Fruit fly (Drosophila melanogaster) whole organism, prepupa: ENCODE measurements around the gene CG33271.

ENCODE experiments used
- CG10631 ChIP-seq: fragments of 200-800 bp; sonication (Bioruptor generic); optimal IDR thresholded peaks from 2 replicates; lab custom pipeline; 2016; ENCODE audit warnings: missing biosample characterization, missing genetic modification characterization
- CG10669 ChIP-seq: fragments of 200-800 bp; sonication (Bioruptor generic); optimal IDR thresholded peaks from 3 replicates; lab custom pipeline; 2018; ENCODE audit warnings: missing biosample characterization, mild to moderate bottlenecking, missing genetic modification characterization, moderate library complexity
- CG11902 ChIP-seq: fragments of 200-800 bp; sonication (Bioruptor generic); optimal IDR thresholded peaks from 3 replicates; lab custom pipeline; 2016; ENCODE audit warnings: missing biosample characterization, missing genetic modification characterization
- CG15336 ChIP-seq: fragments of 200-800 bp; sonication (Bioruptor generic); IDR thresholded peaks from 2 replicates; pipeline ENCODE4 v1.3.6; 2022; ENCODE audit warnings: missing biosample characterization, missing genetic modification characterization
- CG1621 ChIP-seq: fragments of 200-800 bp; sonication (Bioruptor generic); optimal IDR thresholded peaks from 3 replicates; lab custom pipeline; 2018; ENCODE audit warnings: missing biosample characterization, mild to moderate bottlenecking, missing genetic modification characterization
- CG16779 ChIP-seq: fragments of 200-800 bp; sonication (Bioruptor generic); optimal IDR thresholded peaks from 3 replicates; lab custom pipeline; 2017; ENCODE audit warnings: missing biosample characterization, mild to moderate bottlenecking, missing genetic modification characterization
- CG34406 ChIP-seq: fragments of 200-800 bp; sonication (Bioruptor generic); optimal IDR thresholded peaks from 3 replicates; lab custom pipeline; 2016; ENCODE audit warnings: missing biosample characterization, missing genetic modification characterization
- CG3919 ChIP-seq: fragments of 200-800 bp; sonication (Bioruptor generic); optimal IDR thresholded peaks from 3 replicates; lab custom pipeline; 2016; ENCODE audit warnings: missing biosample characterization, missing genetic modification characterization
- CG4318 ChIP-seq: fragments of 200-800 bp; sonication (Bioruptor generic); optimal IDR thresholded peaks from 3 replicates; lab custom pipeline; 2017; ENCODE audit warnings: missing biosample characterization, mild to moderate bottlenecking, missing genetic modification characterization
- CG6163 ChIP-seq: fragments of 200-800 bp; sonication (Bioruptor generic); IDR thresholded peaks from 3 replicates; pipeline ENCODE4 v1.3.6; 2022; ENCODE audit warnings: missing biosample characterization, missing genetic modification characterization
- CG6276 ChIP-seq: fragments of 200-800 bp; sonication (Bioruptor generic); optimal IDR thresholded peaks from 2 replicates; lab custom pipeline; 2017; ENCODE audit warnings: missing biosample characterization, mild to moderate bottlenecking, missing genetic modification characterization
- CG6792 ChIP-seq: fragments of 200-800 bp; sonication (Bioruptor generic); optimal IDR thresholded peaks from 3 replicates; lab custom pipeline; 2016; ENCODE audit warnings: missing biosample characterization, missing genetic modification characterization
- CG6854 ChIP-seq: fragments of 200-800 bp; sonication (Bioruptor generic); optimal IDR thresholded peaks from 2 replicates; lab custom pipeline; 2017; ENCODE audit warnings: missing biosample characterization, mild to moderate bottlenecking, missing genetic modification characterization
- CG7368 ChIP-seq: fragments of 200-800 bp; sonication (Bioruptor generic); optimal IDR thresholded peaks from 3 replicates; lab custom pipeline; 2016; ENCODE audit warnings: missing biosample characterization, missing genetic modification characterization
- CG8119 ChIP-seq: fragments of 200-800 bp; sonication (Bioruptor generic); IDR thresholded peaks from 3 replicates; pipeline ENCODE4 v1.3.6; 2022; ENCODE audit warnings: missing biosample characterization, missing genetic modification characterization
- CG8319 ChIP-seq: fragments of 200-800 bp; sonication (Bioruptor generic); optimal IDR thresholded peaks from 3 replicates; lab custom pipeline; 2016; ENCODE audit warnings: missing biosample characterization, missing genetic modification characterization
- CG8632 ChIP-seq: fragments of 200-800 bp; sonication (Bioruptor generic); optimal IDR thresholded peaks from 3 replicates; lab custom pipeline; 2016; ENCODE audit warnings: missing biosample characterization, missing genetic modification characterization
- Eip75B ChIP-seq: fragments of 200-800 bp; sonication (Bioruptor generic); optimal IDR thresholded peaks from 3 replicates; lab custom pipeline; 2016; ENCODE audit warnings: missing biosample characterization, missing genetic modification characterization
- Eip93F ChIP-seq: fragments of 200-800 bp; sonication (Bioruptor generic); optimal IDR thresholded peaks from 2 replicates; lab custom pipeline; 2016; ENCODE audit warnings: missing biosample characterization, mild to moderate bottlenecking, missing genetic modification characterization
- Ets96B ChIP-seq: fragments of 200-800 bp; optimal IDR thresholded peaks from 2 replicates; lab custom pipeline; 2019; ENCODE audit warnings: missing biosample characterization, mild to moderate bottlenecking, missing genetic modification characterization, moderate library complexity
- Hr38 ChIP-seq: sonication (Bioruptor generic); optimal IDR thresholded peaks from 2 replicates; lab custom pipeline; 2016; ENCODE audit warnings: missing biosample characterization, missing genetic modification characterization
- Hr39 ChIP-seq: fragments of 200-800 bp; sonication (Bioruptor generic); optimal IDR thresholded peaks from 2 replicates; lab custom pipeline; 2016; ENCODE audit warnings: missing biosample characterization, missing genetic modification characterization
- Hr4 ChIP-seq: fragments of 200-800 bp; sonication (Bioruptor generic); optimal IDR thresholded peaks from 3 replicates; lab custom pipeline; 2016; ENCODE audit warnings: missing biosample characterization, missing genetic modification characterization
- Lpt ChIP-seq: fragments of 200-800 bp; sonication (Bioruptor generic); optimal IDR thresholded peaks from 3 replicates; lab custom pipeline; 2016; ENCODE audit warnings: missing biosample characterization, missing genetic modification characterization
- Met ChIP-seq: fragments of 200-800 bp; sonication (Bioruptor generic); optimal IDR thresholded peaks from 3 replicates; lab custom pipeline; 2016; ENCODE audit warnings: missing biosample characterization, missing genetic modification characterization
- OdsH ChIP-seq: fragments of 200-800 bp; sonication (Bioruptor generic); optimal IDR thresholded peaks from 3 replicates; lab custom pipeline; 2016; ENCODE audit warnings: missing biosample characterization, missing genetic modification characterization
- Smox ChIP-seq: fragments of 200-800 bp; sonication (Bioruptor generic); optimal IDR thresholded peaks from 3 replicates; lab custom pipeline; 2016; ENCODE audit warnings: missing biosample characterization, missing genetic modification characterization
- Sox102F ChIP-seq: fragments of 200-800 bp; sonication (Bioruptor generic); optimal IDR thresholded peaks from 2 replicates; lab custom pipeline; 2016; ENCODE audit warnings: missing biosample characterization, mild to moderate bottlenecking, missing genetic modification characterization
- Sox14 ChIP-seq: fragments of 200-800 bp; sonication (Bioruptor generic); optimal IDR thresholded peaks from 3 replicates; lab custom pipeline; 2016; ENCODE audit warnings: missing biosample characterization, missing genetic modification characterization
- Sox15 ChIP-seq: fragments of 200-800 bp; sonication (Bioruptor generic); optimal IDR thresholded peaks from 3 replicates; lab custom pipeline; 2016; ENCODE audit warnings: missing biosample characterization, missing genetic modification characterization
- acj6 ChIP-seq: fragments of 200-800 bp; sonication (Bioruptor generic); optimal IDR thresholded peaks from 3 replicates; lab custom pipeline; 2016; ENCODE audit warnings: missing biosample characterization, missing genetic modification characterization
- dsx ChIP-seq: fragments of 200-800 bp; optimal IDR thresholded peaks from 3 replicates; lab custom pipeline; 2019; ENCODE audit warnings: missing biosample characterization, mild to moderate bottlenecking, missing genetic modification characterization, moderate library complexity; ENCODE audit not compliant: poor library complexity, severe bottlenecking
- eg ChIP-seq: fragments of 200-800 bp; sonication (Bioruptor generic); IDR thresholded peaks from 3 replicates; pipeline ENCODE4 v1.3.6; 2022; ENCODE audit warnings: missing biosample characterization, missing genetic modification characterization
- fd59A ChIP-seq: fragments of 200-800 bp; sonication (Bioruptor generic); optimal IDR thresholded peaks from 2 replicates; lab custom pipeline; 2017; ENCODE audit warnings: missing biosample characterization, mild to moderate bottlenecking, missing genetic modification characterization, missing genetic modification reagents
- net ChIP-seq: fragments of 200-800 bp; sonication (Bioruptor generic); optimal IDR thresholded peaks from 3 replicates; lab custom pipeline; 2016; ENCODE audit warnings: missing biosample characterization, missing genetic modification characterization
- pdm3 ChIP-seq: fragments of 200-800 bp; sonication (Bioruptor generic); optimal IDR thresholded peaks from 3 replicates; lab custom pipeline; 2016; ENCODE audit warnings: missing biosample characterization, missing genetic modification characterization
- salr ChIP-seq, 2 experiments: fragments of 200-800 bp; sonication (Bioruptor generic); optimal IDR thresholded peaks; 3 replicates each; lab custom pipeline; 2016 to 2018; ENCODE audit warnings: missing biosample characterization in 2 of 2, missing genetic modification characterization in 2 of 2, mild to moderate bottlenecking in 1 of 2
- spab ChIP-seq: fragments of 200-800 bp; sonication (Bioruptor generic); optimal IDR thresholded peaks from 2 replicates; lab custom pipeline; 2017; ENCODE audit warnings: missing biosample characterization, mild to moderate bottlenecking, missing genetic modification characterization, missing genetic modification reagents
- svp ChIP-seq: fragments of 200-800 bp; sonication (Bioruptor generic); peaks from one replicate; lab custom pipeline; 2016; ENCODE audit warnings: missing biosample characterization, missing genetic modification characterization
- topi ChIP-seq: fragments of 200-800 bp; sonication (Bioruptor generic); optimal IDR thresholded peaks from 3 replicates; lab custom pipeline; 2016; ENCODE audit warnings: missing biosample characterization, missing genetic modification characterization
- vri ChIP-seq: fragments of 200-800 bp; sonication (Bioruptor generic); optimal IDR thresholded peaks from 3 replicates; lab custom pipeline; 2016; ENCODE audit warnings: missing biosample characterization, mild to moderate bottlenecking, missing genetic modification characterization

CG33271 gene

dm6 chr3L:11587720-11588580 is 10.7 kb upstream of the CG33271 start, which contains the start of gene rt (continued):
- TF ChIP-seq salr (GFP tag; optimal IDR thresholded peaks at IDR 0.05; lab: Kevin White, UChicago) (peak; percentile 52 to 81), CG8319 (GFP tag; lab: Kevin White, UChicago) (peak; percentile 69), CG6163 (GFP tag; lab: Robert Waterston, UW) (peak; percentile 78; the same call in 2 of the 3 replicates), vri (GFP tag; lab: Kevin White, UChicago) (peak; percentile 51), Smox (GFP tag; lab: Kevin White, UChicago) (peak; percentile 78), svp (GFP tag; lab: Kevin White, UChicago) (peak; percentile 92), Sox14 (GFP tag; lab: Kevin White, UChicago) (peak; percentile 88), CG10669 (peak; percentile 92), OdsH (peak; percentile 77), CG1621 (peak; percentile 88), acj6 (GFP tag; lab: Kevin White, UChicago) (peak; percentile 77), net (GFP tag; lab: Kevin White, UChicago) (peak; percentile 84), pdm3 (peak; percentile 82), topi (peak; percentile 87), Hr39 (peak; percentile 62), Ets96B (tag; lab: Kevin White, UChicago) (peak; percentile 88), CG3919 (GFP tag; lab: Kevin White, UChicago) (peak; percentile 79), dsx (GFP tag; lab: Kevin White, UChicago) (peak; percentile 85), fd59A (GFP tag; lab: Kevin White, UChicago) (peak; percentile 90), Hr4 (GFP tag; lab: Kevin White, UChicago) (peak; percentile 83), Sox15 (GFP tag; lab: Kevin White, UChicago) (peak; percentile 62), CG15336 (GFP tag; lab: Robert Waterston, UW) (peak; percentile 84), CG8119 (GFP tag; lab: Robert Waterston, UW) (peak; percentile 83), CG11902 (GFP tag; lab: Kevin White, UChicago) (peak; percentile 63), Eip75B (GFP tag; lab: Kevin White, UChicago) (peak; percentile 85), CG6854 (GFP tag; lab: Kevin White, UChicago) (peak; percentile 81), Hr38 (no peak), Eip93F (GFP tag; lab: Kevin White, UChicago) (peak; percentile 51), Lpt (GFP tag; lab: Kevin White, UChicago) (peak; percentile 67), CG6792 (GFP tag; lab: Kevin White, UChicago) (peak; percentile 80), CG8632 (GFP tag; lab: Kevin White, UChicago) (peak; percentile 70), CG34406 (GFP tag; lab: Kevin White, UChicago) (peak; percentile 78), CG7368 (peak; percentile 84), CG6276 (peak; percentile 82), CG16779 (tag; lab: Kevin White, UChicago) (peak; percentile 81), CG4318 (peak; percentile 61), eg (GFP tag; lab: Robert Waterston, UW) (peak; percentile 74; the same call in 2 of the 3 replicates), Sox102F (peak; percentile 78), Met (GFP tag; lab: Kevin White, UChicago) (peak; percentile 87), CG10631 (GFP tag; lab: Kevin White, UChicago) (peak; percentile 80), spab (GFP tag; lab: Kevin White, UChicago) (peak; percentile 86)
